Worm (Caenorhabditis elegans) whole organism, midembryonic: Measurements from ENCODE around the gene srh-215.

Source experiments
- T22C8.4 ChIP-seq: fragments of 200-800 bp; sonication (Bioruptor generic); IDR thresholded peaks from 2 replicates; pipeline ENCODE4 v1.3.6; 2022; ENCODE audit warnings: missing genetic modification characterization, missing compliant biosample characterization
- cog-1 ChIP-seq: sonication (generic microtip); optimal IDR thresholded peaks from 2 replicates; lab custom pipeline; 2016; ENCODE audit warnings: missing genetic modification characterization, missing compliant biosample characterization
- flt-1 ChIP-seq: fragments of 200-800 bp; sonication (Bioruptor generic); IDR thresholded peaks from 2 replicates; pipeline ENCODE4 v1.3.6; 2022; ENCODE audit warnings: missing genetic modification characterization, missing compliant biosample characterization
- klf-2 ChIP-seq: fragments of 200-800 bp; sonication (Bioruptor generic); conservative IDR thresholded peaks from 2 replicates; pipeline ENCODE4 v1.3.6; 2022; ENCODE audit warnings: missing genetic modification reagents, missing genetic modification characterization, missing compliant biosample characterization
- med-1 ChIP-seq: sonication (generic microtip); optimal IDR thresholded peaks from 2 replicates; lab custom pipeline; 2017; ENCODE audit warnings: missing genetic modification characterization, mild to moderate bottlenecking, missing compliant biosample characterization, antibody characterized with exemption, missing genetic modification reagents; ENCODE audit not compliant: insufficient read depth
- ref-1 ChIP-seq: fragments of 200-800 bp; sonication (Bioruptor generic); conservative IDR thresholded peaks from 2 replicates; pipeline ENCODE4 v1.3.6; 2022; ENCODE audit warnings: missing genetic modification reagents, missing genetic modification characterization, missing compliant biosample characterization
- tab-1 ChIP-seq: fragments of 200-800 bp; sonication (Bioruptor generic); IDR thresholded peaks from 2 replicates; pipeline ENCODE4 v1.3.6; 2022; ENCODE audit warnings: missing genetic modification characterization, missing compliant biosample characterization
- ztf-23 ChIP-seq: fragments of 200-800 bp; sonication (Bioruptor generic); IDR thresholded peaks from 2 replicates; pipeline ENCODE4 v1.3.6; 2022; ENCODE audit warnings: missing genetic modification reagents, missing genetic modification characterization, missing compliant biosample characterization
- ztf-29 ChIP-seq: fragments of 200-800 bp; sonication (Bioruptor generic); IDR thresholded peaks from 2 replicates; pipeline ENCODE4 v1.3.6; 2022; ENCODE audit warnings: missing genetic modification reagents, missing genetic modification characterization, missing compliant biosample characterization

srh-215 gene

ce11 chrV:16788967-16789366 is 42.9 kb downstream of the srh-215 start, which contains the start of gene immt-2:
TSS of gene immt-2 (plus strand) at chrV:16789267.
- no peak for TF ChIP-seq ref-1 (GFP tag; lab: Robert Waterston, UW)
- TF ChIP-seq cog-1 (tag; lab: Kevin White, UChicago) = no peak
- no peak for TF ChIP-seq ztf-29
- no peak for TF ChIP-seq klf-2

DNA sequence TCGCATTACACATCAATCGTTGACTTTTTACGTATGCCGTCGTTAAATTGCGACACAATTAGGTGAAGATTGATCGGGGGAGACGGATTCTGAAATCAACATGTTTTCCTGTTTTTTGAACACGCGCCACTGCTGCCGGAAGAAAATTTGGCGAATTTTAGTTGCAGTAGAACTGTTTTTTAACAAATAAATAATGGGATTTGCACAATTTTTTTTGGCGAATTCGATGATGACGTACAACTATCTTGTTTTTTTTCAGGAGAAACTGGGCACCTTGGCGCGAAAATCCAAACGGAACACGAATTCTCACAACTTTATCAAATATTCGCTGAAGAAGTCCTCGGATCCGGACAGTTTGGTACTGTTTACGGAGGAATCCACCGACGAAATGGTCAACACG is 45.8 kb downstream of the srh-215 start:
- TF ChIP-seq T22C8.4 (GFP tag; lab: Robert Waterston, UW) = no peak
- TF ChIP-seq flt-1 (GFP tag; lab: Robert Waterston, UW) = no peak
- no peak for TF ChIP-seq tab-1 (GFP tag; lab: Robert Waterston, UW)
- no peak for TF ChIP-seq ztf-23

- TF ChIP-seq klf-2 = no peak
- no peak for TF ChIP-seq med-1 (GFP tag; lab: Kevin White, UChicago)
- no peak for TF ChIP-seq tab-1 (GFP tag; lab: Robert Waterston, UW)
- TF ChIP-seq ref-1 (GFP tag; lab: Robert Waterston, UW) = no peak
- TF ChIP-seq T22C8.4 (GFP tag; lab: Robert Waterston, UW) = no peak
- no peak for TF ChIP-seq ztf-23
- no peak for TF ChIP-seq ztf-29
Observed at ce11 chrV:16784806-16785205, 47.0 kb downstream of the srh-215 start.

DNA sequence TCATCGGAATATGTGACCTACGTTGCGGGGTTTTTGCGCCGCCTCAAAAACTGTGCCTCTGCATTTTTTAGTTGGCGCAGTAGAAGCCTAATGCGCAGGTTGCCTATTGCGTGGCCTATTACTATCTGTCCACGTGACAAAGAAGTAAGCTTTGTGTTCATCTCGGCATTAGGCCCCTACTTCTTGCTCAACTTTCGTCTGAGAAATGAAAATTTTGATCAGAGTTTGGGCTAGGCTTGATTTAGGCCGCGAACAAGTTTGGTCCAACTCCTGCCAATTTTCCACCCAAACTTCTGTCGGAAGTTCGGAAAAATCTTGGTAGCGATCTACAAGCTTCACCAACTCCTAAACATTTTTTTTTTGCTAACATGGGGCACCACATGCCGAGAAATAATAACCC is 49.8 kb downstream of the srh-215 start:
- TF ChIP-seq T22C8.4 (GFP tag; lab: Robert Waterston, UW) = no peak
